Worm (Caenorhabditis elegans): ENCODE measurements around the gene par-1.

DNA sequence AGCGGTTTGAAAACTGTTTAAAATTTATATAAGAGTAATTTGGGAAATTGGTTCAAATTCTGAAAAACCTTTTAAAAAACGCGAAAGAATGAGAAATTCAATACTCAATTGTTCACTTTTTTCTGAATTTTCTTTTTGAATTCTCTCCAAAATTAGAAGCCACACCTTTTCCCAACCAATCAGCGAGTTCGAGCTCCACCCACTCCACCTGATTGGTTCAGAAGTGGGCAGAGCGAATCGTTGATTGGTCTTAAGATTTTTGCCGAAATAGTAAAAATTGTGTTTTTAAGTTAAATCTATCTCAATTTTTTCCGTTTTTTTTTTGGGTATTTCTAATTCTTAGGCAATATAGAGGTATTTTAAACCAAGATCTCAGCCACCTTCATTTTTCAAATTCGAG is 81.2 kb downstream of the par-1 start:
- no peak for TF ChIP-seq ztf-4 (tag; optimal IDR thresholded peaks at IDR 0.05)
- no peak for TF ChIP-seq nhr-23 (tag; optimal IDR thresholded peaks at IDR 0.05)
- TF ChIP-seq snpc-4 (tag; optimal IDR thresholded peaks at IDR 0.05), result no peak
- no peak for TF ChIP-seq zag-1 (tag; optimal IDR thresholded peaks at IDR 0.05)
- no peak for TF ChIP-seq unc-39 (tag; optimal IDR thresholded peaks at IDR 0.05)
- no peak for TF ChIP-seq nhr-11 (tag; optimal IDR thresholded peaks at IDR 0.05)
- TF ChIP-seq skn-1 (tag; optimal IDR thresholded peaks at IDR 0.05), result no peak
- TF ChIP-seq ceh-28 (tag; optimal IDR thresholded peaks at IDR 0.05), result no peak
- TF ChIP-seq unc-62 (GFP tag; optimal IDR thresholded peaks at IDR 0.05), result no peak

All from whole organism, L3 larva.